Fruit fly (Drosophila melanogaster) whole organism: Measurements from ENCODE around the gene Ets21C.

Experiments used
- CG8478 ChIP-seq: fragments of >200 bp; optimal IDR thresholded peaks from 2 replicates; lab custom pipeline; 2018; ENCODE audit warnings: inconsistent platforms
- psq ChIP-seq: fragments of >200 bp; optimal IDR thresholded peaks from 2 replicates; lab custom pipeline; 2017

dm6 chr2L:559770-560567 lies 7.2 kb upstream of the Ets21C start, which contains the start of gene rempA:
- TF ChIP-seq CG8478 (lab: Kevin White, UChicago) = no peak
- no peak for TF ChIP-seq psq (lab: Kevin White, UChicago)
